Fruit fly (Drosophila melanogaster) whole organism, embryonic: ENCODE results near the gene CG32437.

ENCODE experiments used
- Adf1 ChIP-seq: fragments of 200-800 bp; sonication (Bioruptor generic); IDR thresholded peaks from 2 replicates; pipeline ENCODE4 v1.3.6; 2022; ENCODE audit warnings: missing biosample characterization, missing genetic modification characterization
- Asciz ChIP-seq: fragments of 200-800 bp; sonication (Bioruptor generic); optimal IDR thresholded peaks from 2 replicates; lab custom pipeline; 2017; ENCODE audit warnings: missing biosample characterization, mild to moderate bottlenecking, missing genetic modification characterization, missing genetic modification reagents
- Awh ChIP-seq: fragments of 200-800 bp; sonication (Bioruptor generic); IDR thresholded peaks from 2 replicates; pipeline ENCODE4, ENCODE4 v1.3.6; 2022; ENCODE audit warnings: missing biosample characterization, missing genetic modification characterization
- B-H2 ChIP-seq: fragments of 200-800 bp; sonication (Bioruptor generic); optimal IDR thresholded peaks from 2 replicates; lab custom pipeline; 2018; ENCODE audit warnings: missing biosample characterization, mild to moderate bottlenecking, missing genetic modification characterization
- BtbVII ChIP-seq: fragments of 200-800 bp; sonication (Bioruptor generic); optimal IDR thresholded peaks from 3 replicates; lab custom pipeline; 2017; ENCODE audit warnings: missing biosample characterization, mild to moderate bottlenecking, missing genetic modification characterization
- CG11398 ChIP-seq: fragments of 200-800 bp; sonication (Bioruptor generic); optimal IDR thresholded peaks from 2 replicates; lab custom pipeline; 2016; ENCODE audit warnings: missing biosample characterization, missing genetic modification characterization
- CG12104 ChIP-seq: fragments of 200-800 bp; sonication (Bioruptor generic); optimal IDR thresholded peaks from 3 replicates; lab custom pipeline; 2016; ENCODE audit warnings: missing biosample characterization, missing genetic modification characterization
- CG12236 ChIP-seq: fragments of 200-800 bp; sonication (Bioruptor generic); optimal IDR thresholded peaks from 2 replicates; lab custom pipeline; 2016; ENCODE audit warnings: missing biosample characterization, missing genetic modification characterization
- CG12299 ChIP-seq: fragments of 200-800 bp; sonication (Bioruptor generic); optimal IDR thresholded peaks from 2 replicates; lab custom pipeline; 2018; ENCODE audit warnings: missing biosample characterization, mild to moderate bottlenecking, missing genetic modification characterization
- CG12769 ChIP-seq: fragments of 200-800 bp; sonication (Bioruptor generic); optimal IDR thresholded peaks from 2 replicates; lab custom pipeline; 2019; ENCODE audit warnings: missing biosample characterization, mild to moderate bottlenecking, missing genetic modification characterization, moderate library complexity
- CG13424 ChIP-seq: fragments of 200-800 bp; sonication (Bioruptor generic); optimal IDR thresholded peaks from 2 replicates; lab custom pipeline; 2019; ENCODE audit warnings: missing biosample characterization, mild to moderate bottlenecking, missing genetic modification characterization, moderate library complexity
- CG14050 ChIP-seq: fragments of 200-800 bp; sonication (Bioruptor generic); IDR thresholded peaks from 3 replicates; pipeline ENCODE4 v1.3.6; 2022; ENCODE audit warnings: missing biosample characterization, missing genetic modification characterization
- CG14441 ChIP-seq: fragments of 200-800 bp; sonication (Bioruptor generic); IDR thresholded peaks from 2 replicates; pipeline ENCODE4 v1.3.6; 2022; ENCODE audit warnings: missing biosample characterization, missing genetic modification characterization
- CG17361 ChIP-seq: fragments of 200-800 bp; sonication (Bioruptor generic); IDR thresholded peaks from 3 replicates; pipeline ENCODE4 v1.3.6; 2022; ENCODE audit warnings: missing biosample characterization, missing genetic modification characterization
- CG17385 ChIP-seq: fragments of 200-800 bp; sonication (Bioruptor generic); optimal IDR thresholded peaks from 3 replicates; lab custom pipeline; 2018; ENCODE audit warnings: missing biosample characterization, mild to moderate bottlenecking, missing genetic modification characterization
- CG1832 ChIP-seq: fragments of 200-800 bp; sonication (Bioruptor generic); optimal IDR thresholded peaks from 2 replicates; lab custom pipeline; 2017; ENCODE audit warnings: missing biosample characterization, mild to moderate bottlenecking, missing genetic modification characterization, inconsistent platforms
- CG18599 ChIP-seq: fragments of 200-800 bp; sonication (Bioruptor generic); optimal IDR thresholded peaks from 3 replicates; lab custom pipeline; 2017; ENCODE audit warnings: missing biosample characterization, missing genetic modification characterization, mild to moderate bottlenecking, moderate library complexity, missing genetic modification reagents
- CG31224 ChIP-seq: fragments of 200-800 bp; sonication (Bioruptor generic); IDR thresholded peaks from 2 replicates; pipeline ENCODE4 v1.3.6; 2022; ENCODE audit warnings: missing biosample characterization, missing genetic modification characterization
- CG34422 ChIP-seq: fragments of 200-800 bp; sonication (Bioruptor generic); IDR thresholded peaks from 3 replicates; pipeline ENCODE4 v1.3.6; 2022; ENCODE audit warnings: missing biosample characterization, missing genetic modification characterization
- CG5953 ChIP-seq: fragments of 200-800 bp; sonication (Bioruptor generic); IDR thresholded peaks from 2 replicates; pipeline ENCODE4 v1.3.6; 2022; ENCODE audit warnings: missing biosample characterization, missing genetic modification characterization
- CG6175 ChIP-seq: fragments of 200-800 bp; sonication (Bioruptor generic); IDR thresholded peaks from 3 replicates; pipeline ENCODE4 v1.3.6; 2022; ENCODE audit warnings: missing biosample characterization, missing genetic modification characterization
- CG7357 ChIP-seq: fragments of 200-800 bp; sonication (Bioruptor generic); IDR thresholded peaks from 3 replicates; pipeline ENCODE4 v1.3.6; 2022; ENCODE audit warnings: missing biosample characterization, missing genetic modification characterization
- CG8359 ChIP-seq: fragments of 200-800 bp; sonication (Bioruptor generic); optimal IDR thresholded peaks from 2 replicates; lab custom pipeline; 2017; ENCODE audit warnings: missing biosample characterization, mild to moderate bottlenecking, missing genetic modification characterization, borderline replicate concordance
- CG9727 ChIP-seq: fragments of 200-800 bp; sonication (Bioruptor generic); optimal IDR thresholded peaks from 3 replicates; lab custom pipeline; 2017; ENCODE audit warnings: missing biosample characterization, mild to moderate bottlenecking, missing genetic modification characterization
- CG9817 ChIP-seq: fragments of 200-800 bp; sonication (Bioruptor generic); optimal IDR thresholded peaks from 2 replicates; lab custom pipeline; 2018; ENCODE audit warnings: missing biosample characterization, mild to moderate bottlenecking, missing genetic modification characterization, moderate library complexity
- CHES-1-like ChIP-seq: fragments of 200-800 bp; sonication (Bioruptor generic); optimal IDR thresholded peaks from 2 replicates; lab custom pipeline; 2016; ENCODE audit warnings: missing biosample characterization, missing genetic modification characterization
- CTCF ChIP-seq: fragments of 200-800 bp; sonication (Bioruptor generic); optimal IDR thresholded peaks from 2 replicates; lab custom pipeline; 2017; ENCODE audit warnings: missing biosample characterization, mild to moderate bottlenecking, missing genetic modification characterization, moderate library complexity
- Doc2 ChIP-seq: fragments of 200-800 bp; sonication (Bioruptor generic); IDR thresholded peaks from 2 replicates; pipeline ENCODE4 v1.3.6; 2022; ENCODE audit warnings: missing biosample characterization, missing genetic modification characterization
- Dref ChIP-seq: fragments of 200-800 bp; sonication (Bioruptor generic); IDR thresholded peaks from 2 replicates; pipeline ENCODE4 v1.3.6; 2022; ENCODE audit warnings: missing biosample characterization, missing genetic modification characterization
- Drgx ChIP-seq: fragments of 200-800 bp; sonication (Bioruptor generic); IDR thresholded peaks from 2 replicates; pipeline ENCODE4 v1.3.6; 2022; ENCODE audit warnings: missing biosample characterization, missing genetic modification characterization
- Gug ChIP-seq: fragments of 200-800 bp; sonication (Bioruptor generic); IDR thresholded peaks from 4 replicates; pipeline ENCODE4 v1.3.6; 2022; ENCODE audit warnings: missing biosample characterization, missing genetic modification characterization
- HmgZ ChIP-seq: fragments of 200-800 bp; sonication (Bioruptor generic); optimal IDR thresholded peaks from 2 replicates; lab custom pipeline; 2018; ENCODE audit warnings: missing biosample characterization, mild to moderate bottlenecking, missing genetic modification characterization
- Hmr ChIP-seq: fragments of 200-800 bp; sonication (Bioruptor generic); optimal IDR thresholded peaks from 3 replicates; lab custom pipeline; 2017; ENCODE audit warnings: mild to moderate bottlenecking, missing biosample characterization, missing genetic modification reagents, missing genetic modification characterization
- Hr78 ChIP-seq, 2 experiments: fragments of 200-800 bp in 1 of 2; fragments of >200 bp in 1 of 2; sonication (Bioruptor generic) in 1 of 2; optimal IDR thresholded peaks; 2 replicates each; lab custom pipeline; 2017 to 2019; ENCODE audit warnings: missing biosample characterization in 2 of 2, missing genetic modification characterization in 2 of 2, mild to moderate bottlenecking in 1 of 2, moderate library complexity in 1 of 2
- NC2β ChIP-seq: fragments of 200-800 bp; sonication (Bioruptor generic); optimal IDR thresholded peaks from 2 replicates; lab custom pipeline; 2016; ENCODE audit warnings: missing biosample characterization, missing genetic modification characterization
- Nf-YB ChIP-seq: fragments of 200-800 bp; sonication (Bioruptor generic); optimal IDR thresholded peaks from 3 replicates; lab custom pipeline; 2019; ENCODE audit warnings: missing biosample characterization, mild to moderate bottlenecking, missing genetic modification characterization, moderate library complexity
- Trl ChIP-seq, 3 experiments: fragments of >200 bp in 2 of 3; fragments of 200-800 bp in 1 of 3; sonication (Bioruptor generic) in 1 of 3; optimal IDR thresholded peaks; 2 replicates in 1 of 3; 3 replicates in 2 of 3; lab custom pipeline; 2016 to 2017; ENCODE audit warnings: missing biosample characterization in 1 of 3, missing genetic modification characterization in 1 of 3
- Xbp1 ChIP-seq: fragments of 200-800 bp; sonication (Bioruptor generic); optimal IDR thresholded peaks from 3 replicates; lab custom pipeline; 2016; ENCODE audit warnings: missing biosample characterization, mild to moderate bottlenecking, missing genetic modification characterization
- amos ChIP-seq: fragments of 200-800 bp; sonication (Bioruptor generic); IDR thresholded peaks from 2 replicates; pipeline ENCODE4 v1.3.6; 2022; ENCODE audit warnings: missing biosample characterization, missing genetic modification characterization; ENCODE audit not compliant: partially characterized antibody
- ap ChIP-seq: fragments of 200-800 bp; sonication (Bioruptor generic); IDR thresholded peaks from 2 replicates; pipeline ENCODE4 v1.3.6; 2022; ENCODE audit warnings: missing biosample characterization, missing genetic modification characterization
- chif ChIP-seq, 2 experiments: fragments of 200-800 bp; sonication (Bioruptor generic); optimal IDR thresholded peaks; 3 replicates each; lab custom pipeline; 2016; ENCODE audit warnings: missing biosample characterization in 2 of 2, missing genetic modification characterization in 2 of 2
- dimm ChIP-seq: fragments of 200-800 bp; sonication (Bioruptor generic); IDR thresholded peaks from 2 replicates; pipeline ENCODE4 v1.3.6; 2022; ENCODE audit warnings: missing biosample characterization, missing genetic modification characterization
- eve ChIP-seq, 2 experiments: fragments of >200 bp; optimal IDR thresholded peaks; 2 replicates each; lab custom pipeline; 2017; ENCODE audit warnings: missing biosample characterization in 2 of 2, missing genetic modification characterization in 2 of 2
- hth ChIP-seq: fragments of >200 bp; optimal IDR thresholded peaks from 2 replicates; lab custom pipeline; 2017; ENCODE audit warnings: inconsistent platforms
- jigr1 ChIP-seq: fragments of 200-800 bp; sonication (Bioruptor generic); IDR thresholded peaks from 3 replicates; pipeline ENCODE4 v1.3.6; 2022; ENCODE audit warnings: missing biosample characterization, missing genetic modification characterization
- lab ChIP-seq: fragments of 200-800 bp; sonication (Bioruptor generic); optimal IDR thresholded peaks from 3 replicates; lab custom pipeline; 2017; ENCODE audit warnings: missing biosample characterization, missing genetic modification characterization, mild to moderate bottlenecking, moderate library complexity, missing genetic modification reagents
- mirr ChIP-seq: fragments of 200-800 bp; sonication (Bioruptor generic); optimal IDR thresholded peaks from 3 replicates; lab custom pipeline; 2018; ENCODE audit warnings: missing biosample characterization, mild to moderate bottlenecking, missing genetic modification characterization
- pb ChIP-seq: fragments of 200-800 bp; sonication (Bioruptor generic); optimal IDR thresholded peaks from 3 replicates; lab custom pipeline; 2016; ENCODE audit warnings: missing biosample characterization, missing genetic modification characterization
- shn ChIP-seq: fragments of 200-800 bp; sonication (Bioruptor generic); optimal IDR thresholded peaks from 3 replicates; lab custom pipeline; 2016; ENCODE audit warnings: missing biosample characterization, missing genetic modification characterization
- tap ChIP-seq: fragments of 200-800 bp; optimal IDR thresholded peaks from 3 replicates; lab custom pipeline; 2019; ENCODE audit warnings: missing biosample characterization, mild to moderate bottlenecking, missing genetic modification characterization, moderate library complexity
- tio ChIP-seq: fragments of 200-800 bp; sonication (Bioruptor generic); optimal IDR thresholded peaks from 2 replicates; lab custom pipeline; 2017; ENCODE audit warnings: missing biosample characterization, missing genetic modification characterization, inconsistent platforms

Gene CG32437

DNA sequence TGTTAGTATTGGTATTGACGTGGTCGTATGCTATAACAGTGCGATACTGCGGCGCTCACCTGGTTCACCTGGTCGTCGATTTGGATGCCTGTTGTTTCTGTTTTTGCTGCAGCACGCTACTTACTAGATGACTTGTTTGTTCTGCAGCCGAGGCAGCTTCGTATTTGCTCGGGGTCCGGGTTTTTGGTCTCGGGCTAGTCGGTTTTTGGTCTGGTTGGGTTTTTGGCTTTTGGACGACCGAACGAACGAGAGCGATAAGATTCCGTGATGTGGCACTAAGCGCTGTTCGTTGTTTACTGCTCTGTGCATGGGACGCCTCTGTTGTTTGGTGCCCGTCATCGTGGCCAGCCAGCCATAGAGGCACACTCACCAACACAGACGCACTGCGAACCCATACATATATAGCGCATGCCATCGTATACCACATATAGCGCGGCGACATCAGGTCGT is 8.5 kb upstream of the CG32437 start, which contains the start of gene ebd2 (continued):
- TF ChIP-seq Awh (GFP tag; lab: Robert Waterston, UW) (peak; percentile 31; the same call in 1 of the 2 replicates), CG12104 (GFP tag; lab: Kevin White, UChicago) (no peak), Trl (optimal IDR thresholded peaks at IDR 0.05; lab: Kevin White, UChicago) (peak in 1 of 2 experiments; percentile 2), Trl (GFP tag; optimal IDR thresholded peaks at IDR 0.05; lab: Kevin White, UChicago) (no peak), BtbVII (GFP tag; lab: Kevin White, UChicago) (peak; percentile 59), Xbp1 (GFP tag; lab: Kevin White, UChicago) (peak; percentile 21), CG1832 (GFP tag; lab: Kevin White, UChicago) (no peak), Nf-YB (GFP tag; lab: Kevin White, UChicago) (no peak), CG6175 (GFP tag; lab: Robert Waterston, UW) (peak; percentile 82; the same call in 2 of the 3 replicates), ap (no peak), CG34422 (0 out of 3 replicates have a peak, but pooled peaks have one; percentile 31), CG14050 (GFP tag; lab: Robert Waterston, UW) (no peak), shn (GFP tag; lab: Kevin White, UChicago) (no peak), CG17361 (no peak), Hr78 (GFP tag; optimal IDR thresholded peaks at IDR 0.05; lab: Kevin White, UChicago) (peak in 1 of 2 experiments; percentile 48), CG12236 (GFP tag; lab: Kevin White, UChicago) (no peak), CG17385 (no peak), HmgZ (tag; lab: Kevin White, UChicago) (peak; percentile 63), NC2β (GFP tag; lab: Kevin White, UChicago) (no peak), dimm (GFP tag; lab: Robert Waterston, UW) (no peak), jigr1 (no peak), mirr (GFP tag; lab: Kevin White, UChicago) (peak; percentile 18), pb (GFP tag; lab: Kevin White, UChicago) (no peak), CHES-1-like (GFP tag; lab: Kevin White, UChicago) (peak; percentile 25), eve (GFP tag; optimal IDR thresholded peaks at IDR 0.05; lab: Kevin White, UChicago) (no peak), CG7357 (GFP tag; lab: Robert Waterston, UW) (no peak), CG11398 (GFP tag; lab: Kevin White, UChicago) (no peak), Doc2 (GFP tag; lab: Robert Waterston, UW) (no peak), Hmr (GFP tag; lab: Kevin White, UChicago) (peak; percentile 53), CG14441 (GFP tag; lab: Robert Waterston, UW) (no peak), CG12769 (tag; lab: Kevin White, UChicago) (peak; percentile 41), tio (no peak), CG5953 (GFP tag; lab: Robert Waterston, UW) (no peak), CTCF (GFP tag; lab: Kevin White, UChicago) (no peak), lab (GFP tag; lab: Kevin White, UChicago) (peak; percentile 76), amos (GFP tag; lab: Robert Waterston, UW) (no peak; the same call in 1 of the 2 replicates), tap (tag; lab: Kevin White, UChicago) (no peak), chif (GFP tag; optimal IDR thresholded peaks at IDR 0.05; lab: Kevin White, UChicago) (no peak), CG9727 (GFP tag; lab: Kevin White, UChicago) (peak; percentile 8), Adf1 (GFP tag; lab: Robert Waterston, UW) (peak; percentile 59), Dref (GFP tag; lab: Robert Waterston, UW) (0 out of 2 replicates have a peak, but pooled peaks have one; percentile 1), Drgx (GFP tag; lab: Robert Waterston, UW) (no peak), CG13424 (tag; lab: Kevin White, UChicago) (no peak), CG8359 (no peak), CG9817 (tag; lab: Kevin White, UChicago) (no peak), CG31224 (GFP tag; lab: Robert Waterston, UW) (no peak), CG18599 (peak; percentile 67), Asciz (no peak), Gug (no peak), CG12299 (tag; lab: Kevin White, UChicago) (peak; percentile 23), hth (lab: Kevin White, UChicago) (no peak), B-H2 (GFP tag; lab: Kevin White, UChicago) (peak; percentile 13)
